Worm (Caenorhabditis elegans): ENCODE data around the gene Y75B12B.1.

DNA sequence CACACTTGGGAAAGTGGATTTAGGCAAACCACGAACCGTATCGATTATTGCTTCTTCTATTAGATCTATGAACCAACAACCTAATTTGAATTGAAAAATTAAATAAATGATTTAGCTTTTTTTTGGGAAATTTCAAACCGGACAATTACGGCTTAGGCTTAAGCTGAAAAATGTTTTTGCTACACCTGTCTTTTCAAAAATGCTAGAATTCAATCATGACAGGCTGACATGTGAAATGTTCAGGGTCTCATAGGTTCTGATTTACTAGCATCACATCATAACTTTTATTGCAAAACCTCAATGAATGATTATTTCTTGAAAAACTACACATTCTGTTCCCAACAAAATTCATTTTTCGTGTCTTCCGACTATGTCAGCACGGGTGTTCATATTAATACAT, 31.2 kb upstream of the Y75B12B.1 start, which contains the start of gene srh-55:
- no peak for TF ChIP-seq lsy-27 (tag; optimal IDR thresholded peaks at IDR 0.05; ENCODE audit: borderline replicate concordance, insufficient read depth)
- TF ChIP-seq akir-1 (GFP tag; optimal IDR thresholded peaks at IDR 0.05), result no peak
- TF ChIP-seq ccch-3 (GFP tag; optimal IDR thresholded peaks at IDR 0.05), result no peak
- no peak for TF ChIP-seq D2030.7 (GFP tag; IDR thresholded peaks at IDR 0.05)
- no peak for TF ChIP-seq let-526 (GFP tag; IDR thresholded peaks at IDR 0.05)
- no peak for TF ChIP-seq unc-62 (GFP tag; optimal IDR thresholded peaks at IDR 0.05)
- no peak for TF ChIP-seq ets-4 (GFP tag; optimal IDR thresholded peaks at IDR 0.05)
- no peak for TF ChIP-seq egrh-3 (GFP tag; IDR thresholded peaks at IDR 0.05)
- TF ChIP-seq chd-7 (tag; optimal IDR thresholded peaks at IDR 0.05), result no peak
- TF ChIP-seq Y56A3A.18 (GFP tag; IDR thresholded peaks at IDR 0.05), result no peak
- TF ChIP-seq snpc-4 (GFP tag; optimal IDR thresholded peaks at IDR 0.05), result no peak
- no peak for TF ChIP-seq snpc-4 (tag; optimal IDR thresholded peaks at IDR 0.05)
- no peak for TF ChIP-seq tlf-1 (GFP tag; optimal IDR thresholded peaks at IDR 0.05)
- TF ChIP-seq nhr-120 (GFP tag; IDR thresholded peaks at IDR 0.05), result no peak

Data from whole organism, young adult.